Worm (Caenorhabditis elegans): Measurements from ENCODE around the gene H37A05.2.
A peak's percentile ranks its signal among the peaks of the same experiment; 100 is the strongest.

Gene H37A05.2

DNA sequence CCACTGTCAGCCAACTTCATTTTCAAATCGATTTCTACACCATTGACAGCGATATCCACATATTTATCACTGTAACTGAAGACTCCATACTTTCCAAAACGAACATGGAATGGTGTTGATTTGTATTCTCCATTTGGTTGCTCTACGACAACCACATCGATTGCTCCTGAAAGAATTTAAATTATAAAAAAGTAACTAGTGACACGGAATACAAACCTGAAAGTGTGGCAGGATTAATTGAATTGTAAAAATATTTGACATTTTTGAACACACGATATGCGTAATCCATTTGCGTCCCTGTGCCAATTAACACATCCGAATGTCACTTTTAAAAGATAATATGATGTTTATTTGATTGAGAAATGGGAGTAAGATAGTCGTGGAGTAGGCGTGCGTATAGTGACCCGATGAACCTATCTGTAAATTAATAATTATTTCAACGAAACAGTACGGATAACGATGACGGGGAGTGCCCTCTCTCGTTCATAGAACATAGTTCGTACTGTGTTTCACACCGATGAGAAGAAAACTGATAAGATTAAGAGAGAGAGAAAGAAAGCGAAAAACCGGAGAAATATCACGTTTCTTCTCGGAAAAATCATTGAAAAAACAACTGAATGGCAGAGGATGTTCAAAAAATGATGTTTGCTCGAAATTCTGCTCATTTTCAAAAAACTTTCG, 19.8 kb upstream of the H37A05.2 start, which contains the start of gene lpin-1:
Gene lpin-1, minus strand, starts transcription at position 417 of the 681 bp plus-strand sequence.
- TF ChIP-seq hmg-20 (GFP tag; IDR thresholded peaks at IDR 0.05), result no peak
- no peak for TF ChIP-seq dpl-1 (GFP tag; optimal IDR thresholded peaks at IDR 0.05)
- no peak for TF ChIP-seq T26A5.8 (tag; optimal IDR thresholded peaks at IDR 0.05)
- 0 out of 2 replicates have a peak, but pooled peaks have one; percentile 12 for TF ChIP-seq Y53G8AR.9 (GFP tag; conservative IDR thresholded peaks at IDR 0.05)
- no peak for TF ChIP-seq ztf-3 (GFP tag; optimal IDR thresholded peaks at IDR 0.05)
- no peak for TF ChIP-seq mcd-1 (GFP tag; IDR thresholded peaks at IDR 0.05)
- TF ChIP-seq rpc-1 (optimal IDR thresholded peaks at IDR 0.05), result no peak
- no peak for TF ChIP-seq rpc-1 (tag; optimal IDR thresholded peaks at IDR 0.05)
- TF ChIP-seq C17E4.6 (GFP tag; IDR thresholded peaks at IDR 0.05), result 0 out of 2 replicates have a peak, but pooled peaks have one; percentile 12
- TF ChIP-seq nfyb-1 (GFP tag; IDR thresholded peaks at IDR 0.05), result 0 out of 2 replicates have a peak, but pooled peaks have one; percentile 7
- TF ChIP-seq cebp-2 (GFP tag; IDR thresholded peaks at IDR 0.05), result no peak
- peak; percentile 70 for TF ChIP-seq nhr-80 (tag; optimal IDR thresholded peaks at IDR 0.05)
- no peak for TF ChIP-seq nfya-2 (GFP tag; IDR thresholded peaks at IDR 0.05)
- no peak for TF ChIP-seq sea-2 (GFP tag; IDR thresholded peaks at IDR 0.05)
- peak in 1 of 3 experiments; percentile 46 for TF ChIP-seq lin-35 (GFP tag; optimal IDR thresholded peaks at IDR 0.05)
- no peak for TF ChIP-seq ceh-40 (GFP tag; IDR thresholded peaks at IDR 0.05)
- TF ChIP-seq ama-1 (optimal IDR thresholded peaks at IDR 0.05), result no peak
- TF ChIP-seq ama-1 (GFP tag; optimal IDR thresholded peaks at IDR 0.05), result peak in 1 of 2 experiments; percentile 19
- peak; percentile 29 for TF ChIP-seq ceh-79 (tag; optimal IDR thresholded peaks at IDR 0.05)

DNA sequence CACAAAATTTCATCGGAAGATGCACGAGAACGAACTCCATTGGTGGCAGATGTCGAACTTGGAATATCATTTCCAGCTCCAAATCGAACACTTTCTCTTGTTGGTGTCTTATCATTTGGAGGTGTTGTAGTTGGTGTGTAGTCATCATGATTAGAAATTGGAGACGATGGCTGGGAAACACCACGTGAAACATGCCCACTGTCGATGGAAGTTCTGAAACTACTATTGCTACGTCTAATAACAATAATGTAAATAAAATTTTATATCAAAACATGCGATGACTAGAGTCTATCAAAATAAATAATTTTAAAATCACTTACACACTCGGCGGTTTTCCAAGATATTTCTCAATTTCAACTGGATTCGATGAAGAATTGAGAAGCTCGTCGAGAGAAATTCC, 18.3 kb upstream of the H37A05.2 start:
- TF ChIP-seq attf-6 (GFP tag; IDR thresholded peaks at IDR 0.05) (0 out of 2 replicates have a peak, but pooled peaks have one; percentile 17), F37B4.10 (GFP tag; IDR thresholded peaks at IDR 0.05) (0 out of 2 replicates have a peak, but pooled peaks have one; percentile 77), madf-10 (tag; optimal IDR thresholded peaks at IDR 0.05) (no peak)

DNA sequence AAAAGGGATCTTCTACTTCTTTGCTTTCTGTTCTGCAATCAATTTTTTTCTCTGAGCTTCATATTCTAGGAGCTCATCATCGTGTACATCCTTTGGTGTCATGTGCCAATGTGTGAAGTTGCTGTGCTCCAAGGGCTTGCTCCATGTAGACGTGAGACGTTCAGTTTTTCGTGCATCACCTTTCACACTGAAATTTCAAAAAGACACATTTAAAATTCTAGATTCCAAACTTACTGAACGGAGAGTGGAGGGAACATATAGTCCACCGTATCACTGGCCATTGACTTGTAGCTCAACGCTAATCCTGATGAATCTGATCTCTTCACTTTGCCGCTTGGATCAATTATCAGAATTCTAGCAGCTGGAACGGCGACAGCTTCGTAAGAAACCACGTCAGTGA, 16.8 kb upstream of the H37A05.2 start:
- TF ChIP-seq repo-1 (tag; optimal IDR thresholded peaks at IDR 0.05), result peak; percentile 23
- no peak for TF ChIP-seq let-526 (GFP tag; IDR thresholded peaks at IDR 0.05)
- TF ChIP-seq ceh-27 (GFP tag; optimal IDR thresholded peaks at IDR 0.05), result no peak
- 0 out of 2 replicates have a peak, but pooled peaks have one; percentile 32 for TF ChIP-seq C06A6.2 (GFP tag; conservative IDR thresholded peaks at IDR 0.05)
- TF ChIP-seq madf-6 (GFP tag; IDR thresholded peaks at IDR 0.05), result no peak

DNA sequence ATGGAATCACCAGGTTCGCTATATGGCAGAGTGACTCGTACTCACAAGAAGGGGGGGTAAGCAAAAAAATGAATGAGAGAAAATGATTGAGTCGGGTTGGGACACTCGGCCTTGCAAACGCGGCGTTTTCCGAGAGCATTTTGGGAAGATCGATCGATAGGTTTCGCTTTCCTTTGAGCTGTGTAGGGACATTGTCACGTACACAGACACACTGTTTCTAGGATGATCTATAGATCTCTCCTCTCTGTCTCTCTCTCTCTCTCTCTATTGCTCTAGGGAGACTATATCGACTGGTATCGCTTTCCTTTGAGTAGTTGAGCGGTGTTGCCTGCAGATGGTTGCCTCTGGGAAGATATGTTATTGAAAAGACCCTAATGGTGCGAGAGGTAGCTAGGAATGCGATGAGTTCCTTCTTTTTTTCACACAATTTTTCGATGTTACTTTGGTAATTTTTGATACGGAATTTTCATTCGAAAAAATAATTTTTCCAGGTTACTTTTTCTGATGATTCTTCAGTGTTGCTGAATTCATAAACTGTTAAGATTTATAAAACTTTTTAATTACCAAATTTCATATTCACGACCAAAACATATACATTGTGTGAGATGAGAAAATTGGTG, 15.8 kb upstream of the H37A05.2 start, which contains the start of gene H37A05.4:
Gene H37A05.4, minus strand, starts transcription at position 51 of the 620 bp plus-strand sequence.
- TF ChIP-seq dox-1 (GFP tag; IDR thresholded peaks at IDR 0.05), result peak; percentile 63
- no peak for TF ChIP-seq cebp-2 (GFP tag; IDR thresholded peaks at IDR 0.05)
- TF ChIP-seq die-1 (tag; optimal IDR thresholded peaks at IDR 0.05), result peak; percentile 30
- TF ChIP-seq C06A6.2 (GFP tag; conservative IDR thresholded peaks at IDR 0.05), result peak; percentile 57
- peak in 1 of 3 experiments; percentile 17 for TF ChIP-seq lin-35 (GFP tag; optimal IDR thresholded peaks at IDR 0.05)
- peak; percentile 94; the same call in 1 of the 2 replicates for TF ChIP-seq aptf-3 (GFP tag; IDR thresholded peaks at IDR 0.05)
- TF ChIP-seq chd-7 (tag; optimal IDR thresholded peaks at IDR 0.05), result peak; percentile 55
- TF ChIP-seq lsy-27 (tag; optimal IDR thresholded peaks at IDR 0.05; ENCODE audit: borderline replicate concordance, insufficient read depth), result no peak
- peak; percentile 35; the same call in 1 of the 2 replicates for TF ChIP-seq madf-3 (GFP tag; IDR thresholded peaks at IDR 0.05)
- peak; percentile 34; the same call in 1 of the 2 replicates for TF ChIP-seq hsf-1 (GFP tag; IDR thresholded peaks at IDR 0.05)
- TF ChIP-seq let-607 (tag; optimal IDR thresholded peaks at IDR 0.05), result peak in 1 of 2 experiments; percentile 12
- no peak for TF ChIP-seq hlh-12 (tag; optimal IDR thresholded peaks at IDR 0.05)
- TF ChIP-seq Y53G8AR.9 (GFP tag; conservative IDR thresholded peaks at IDR 0.05), result peak; percentile 91
- peak; percentile 76 for TF ChIP-seq ekl-4 (GFP tag; IDR thresholded peaks at IDR 0.05)
- TF ChIP-seq lin-54 (GFP tag; optimal IDR thresholded peaks at IDR 0.05), result peak; percentile 8
- peak; percentile 5 for TF ChIP-seq hrde-1 (tag; optimal IDR thresholded peaks at IDR 0.05; ENCODE audit: borderline replicate concordance)
- TF ChIP-seq ztf-26 (tag; optimal IDR thresholded peaks at IDR 0.05), result peak; percentile 68
- TF ChIP-seq F52B5.7 (tag; optimal IDR thresholded peaks at IDR 0.05), result peak; percentile 86
- peak; percentile 51 for TF ChIP-seq nhr-90 (tag; optimal IDR thresholded peaks at IDR 0.05)
- TF ChIP-seq ceh-91 (GFP tag; IDR thresholded peaks at IDR 0.05), result no peak
